Fruit fly (Drosophila melanogaster) whole organism, wandering third instar larva: ENCODE measurements around the gene sNPF.
A peak's percentile ranks its signal among the peaks of the same experiment; 100 is the strongest.

Source experiments
- Abd-B ChIP-seq: fragments of >200 bp; optimal IDR thresholded peaks from 2 replicates; lab custom pipeline; 2017; ENCODE audit warnings: missing biosample characterization, missing genetic modification characterization
- CG32264 ChIP-seq: fragments of 200-800 bp; sonication (Bioruptor generic); optimal IDR thresholded peaks from 2 replicates; lab custom pipeline; 2016; ENCODE audit warnings: missing biosample characterization, missing genetic modification characterization
- CG9705 ChIP-seq: fragments of 200-800 bp; sonication (Bioruptor generic); optimal IDR thresholded peaks from 2 replicates; lab custom pipeline; 2018; ENCODE audit warnings: missing biosample characterization, mild to moderate bottlenecking, missing genetic modification characterization
- CrebA ChIP-seq: fragments of 200-800 bp; sonication (Bioruptor generic); optimal IDR thresholded peaks from 2 replicates; lab custom pipeline; 2016; ENCODE audit warnings: missing biosample characterization, mild to moderate bottlenecking, missing genetic modification characterization, borderline replicate concordance
- Dfd ChIP-seq: fragments of >200 bp; optimal IDR thresholded peaks from 2 replicates; lab custom pipeline; 2017; ENCODE audit warnings: missing biosample characterization, missing genetic modification characterization
- Dif ChIP-seq: fragments of 200-275, 200-300 bp; sonication (Bioruptor generic); optimal IDR thresholded peaks from 2 replicates; lab custom pipeline; 2018; ENCODE audit warnings: missing biosample characterization, missing genetic modification characterization; ENCODE audit not compliant: partially characterized antibody
- GATAd ChIP-seq: sonication (Bioruptor generic); optimal IDR thresholded peaks from 2 replicates; lab custom pipeline; 2016; ENCODE audit warnings: missing biosample characterization, missing genetic modification characterization
- HLH106 ChIP-seq: fragments of 200-800 bp; optimal IDR thresholded peaks from 3 replicates; lab custom pipeline; 2019; ENCODE audit warnings: missing biosample characterization, mild to moderate bottlenecking, missing genetic modification characterization, moderate library complexity
- Hnf4 ChIP-seq: fragments of 200-800 bp; sonication (Bioruptor generic); optimal IDR thresholded peaks from 2 replicates; lab custom pipeline; 2016; ENCODE audit warnings: missing biosample characterization, mild to moderate bottlenecking, missing genetic modification characterization
- Hr78 ChIP-seq: fragments of >200 bp; optimal IDR thresholded peaks from 2 replicates; lab custom pipeline; 2017; ENCODE audit warnings: missing biosample characterization, missing genetic modification characterization
- Hr83 ChIP-seq: fragments of 200-300 bp; sonication (Bioruptor generic); optimal IDR thresholded peaks from 2 replicates; lab custom pipeline; 2016; ENCODE audit warnings: missing biosample characterization, mild to moderate bottlenecking, missing genetic modification characterization, moderate library complexity; ENCODE audit not compliant: poor library complexity, severe bottlenecking
- Jra ChIP-seq: sonication (Bioruptor generic); optimal IDR thresholded peaks from 2 replicates; lab custom pipeline; 2016; ENCODE audit warnings: missing biosample characterization, missing genetic modification characterization
- Mio ChIP-seq: sonication (Bioruptor generic); optimal IDR thresholded peaks from 2 replicates; lab custom pipeline; 2016; ENCODE audit warnings: missing biosample characterization, missing genetic modification characterization
- Myc ChIP-seq: fragments of >200 bp; optimal IDR thresholded peaks from 2 replicates; lab custom pipeline; 2017
- N ChIP-seq: fragments of >200 bp; optimal IDR thresholded peaks from 2 replicates; lab custom pipeline; 2018; ENCODE audit warnings: missing biosample characterization, missing external identifiers, missing genetic modification characterization
- OdsH ChIP-seq: fragments of 200-800 bp; sonication (Bioruptor generic); optimal IDR thresholded peaks from 2 replicates; lab custom pipeline; 2016; ENCODE audit warnings: missing biosample characterization, mild to moderate bottlenecking, missing genetic modification characterization
- Rel ChIP-seq, 2 experiments: fragments of 200-800 bp; sonication (Bioruptor generic) in 1 of 2; optimal IDR thresholded peaks; 2 replicates in 1 of 2; 3 replicates in 1 of 2; lab custom pipeline; 2016 to 2019; ENCODE audit warnings: mild to moderate bottlenecking in 2 of 2, missing biosample characterization in 2 of 2, missing genetic modification characterization in 2 of 2, moderate library complexity in 1 of 2
- Sp1 ChIP-seq: fragments of 200-800 bp; sonication (Bioruptor generic); optimal IDR thresholded peaks from 3 replicates; lab custom pipeline; 2019; ENCODE audit warnings: missing biosample characterization, mild to moderate bottlenecking, missing genetic modification characterization, moderate library complexity
- br ChIP-seq: fragments of 200-800 bp; sonication (Bioruptor generic); optimal IDR thresholded peaks from 2 replicates; lab custom pipeline; 2016; ENCODE audit warnings: missing biosample characterization, missing genetic modification characterization
- dl ChIP-seq, 2 experiments: fragments of 175-275, 200-275 bp in 1 of 2; fragments of 200-275 bp in 1 of 2; sonication (Bioruptor generic); optimal IDR thresholded peaks; lab custom pipeline; 2018; ENCODE audit warnings: mild to moderate bottlenecking in 2 of 2, missing biosample characterization in 2 of 2, missing genetic modification characterization in 2 of 2, moderate library complexity in 2 of 2; ENCODE audit not compliant: partially characterized antibody in 2 of 2, insufficient read depth in 1 of 2
- dmrt93B ChIP-seq: fragments of 200-800 bp; sonication (Bioruptor generic); optimal IDR thresholded peaks from 2 replicates; lab custom pipeline; 2018; ENCODE audit warnings: missing biosample characterization, mild to moderate bottlenecking, missing genetic modification characterization
- dsf ChIP-seq: sonication (Bioruptor generic); optimal IDR thresholded peaks from 2 replicates; lab custom pipeline; 2016; ENCODE audit warnings: missing biosample characterization, missing genetic modification characterization, borderline replicate concordance
- foxo ChIP-seq, 2 experiments: fragments of 200-800 bp; sonication (Bioruptor generic); optimal IDR thresholded peaks; 2 replicates in 1 of 2; 3 replicates in 1 of 2; lab custom pipeline; 2016 to 2017; ENCODE audit warnings: missing biosample characterization in 2 of 2, missing genetic modification characterization in 2 of 2
- fru ChIP-seq: fragments of 200-800 bp; sonication (Bioruptor generic); optimal IDR thresholded peaks from 3 replicates; lab custom pipeline; 2016; ENCODE audit warnings: missing biosample characterization, mild to moderate bottlenecking, missing genetic modification characterization
- h ChIP-seq: fragments of 200-800 bp; sonication (Bioruptor generic); optimal IDR thresholded peaks from 3 replicates; lab custom pipeline; 2016; ENCODE audit warnings: missing biosample characterization, mild to moderate bottlenecking, missing genetic modification characterization
- jim ChIP-seq: fragments of 175-275, 200-325 bp; sonication (Bioruptor generic); optimal IDR thresholded peaks from 2 replicates; lab custom pipeline; 2016; ENCODE audit warnings: missing biosample characterization, mild to moderate bottlenecking, missing genetic modification characterization
- lola ChIP-seq: fragments of >200 bp; optimal IDR thresholded peaks from 2 replicates; lab custom pipeline; 2017; ENCODE audit warnings: missing biosample characterization, missing genetic modification characterization
- pan ChIP-seq: fragments of >200 bp; optimal IDR thresholded peaks from 2 replicates; lab custom pipeline; 2017
- rgr ChIP-seq: fragments of 200-800 bp; sonication (Bioruptor generic); optimal IDR thresholded peaks from 3 replicates; lab custom pipeline; 2016; ENCODE audit warnings: missing biosample characterization, mild to moderate bottlenecking, missing genetic modification characterization
- sage ChIP-seq: fragments of 200-800 bp; sonication (Bioruptor generic); optimal IDR thresholded peaks from 2 replicates; lab custom pipeline; 2016; ENCODE audit warnings: missing biosample characterization, mild to moderate bottlenecking, missing genetic modification characterization
- sv ChIP-seq: fragments of 200-800 bp; sonication (Bioruptor generic); optimal IDR thresholded peaks from 3 replicates; lab custom pipeline; 2016; ENCODE audit warnings: missing biosample characterization, missing genetic modification characterization
- tai ChIP-seq: sonication (Bioruptor generic); optimal IDR thresholded peaks from 2 replicates; lab custom pipeline; 2016; ENCODE audit warnings: missing biosample characterization, missing genetic modification characterization

sNPF gene

DNA sequence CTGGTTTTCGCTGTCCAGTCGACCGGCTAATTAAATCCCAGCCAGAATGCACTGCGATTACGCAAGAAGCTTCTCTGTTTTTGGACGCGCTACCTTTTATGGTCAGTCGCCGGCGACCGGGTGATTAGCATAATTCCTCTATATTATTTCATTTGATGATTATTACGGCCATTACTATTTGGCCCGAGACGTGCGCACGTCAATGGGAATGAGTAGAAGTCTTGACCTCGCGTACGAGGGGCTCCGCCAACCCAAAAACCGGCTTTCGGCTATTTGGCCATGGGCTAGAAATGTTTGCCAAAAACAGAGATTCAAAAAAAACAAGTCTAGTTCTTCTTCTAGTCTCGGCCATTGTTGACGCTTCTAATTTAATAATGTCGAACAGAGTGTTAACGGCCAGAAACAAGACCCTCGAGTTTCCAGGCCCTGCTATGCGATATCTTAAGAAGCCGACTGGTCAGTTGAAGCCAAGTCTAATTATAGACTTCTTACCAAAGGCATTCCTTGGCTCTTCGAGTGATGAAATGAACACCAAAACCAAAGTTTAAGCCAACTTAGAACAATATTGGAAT, 35.2 kb upstream of the sNPF start:
- TF ChIP-seq OdsH (GFP tag; lab: Kevin White, UChicago) (no peak), Sp1 (GFP tag; lab: Kevin White, UChicago) (no peak), GATAd (GFP tag; lab: Kevin White, UChicago) (no peak), Dif (GFP tag; lab: Kevin White, UChicago) (no peak), sv (no peak), dmrt93B (GFP tag; lab: Kevin White, UChicago) (no peak), N (no peak), rgr (no peak), Myc (no peak), h (GFP tag; lab: Kevin White, UChicago) (no peak), pan (lab: Kevin White, UChicago) (no peak), dl (GFP tag; optimal IDR thresholded peaks at IDR 0.05; lab: Kevin White, UChicago; ENCODE audit: insufficient read depth in 1 of 2, partially characterized antibody in 2 of 2) (no peak), CrebA (GFP tag; lab: Kevin White, UChicago) (no peak), Rel (GFP tag; optimal IDR thresholded peaks at IDR 0.05; lab: Kevin White, UChicago) (no peak), Rel (tag; optimal IDR thresholded peaks at IDR 0.05; lab: Kevin White, UChicago) (no peak), fru (GFP tag; lab: Kevin White, UChicago) (no peak), br (GFP tag; lab: Kevin White, UChicago) (no peak), Hr83 (GFP tag; lab: Kevin White, UChicago) (no peak), Dfd (GFP tag; lab: Kevin White, UChicago) (no peak), lola (GFP tag; lab: Kevin White, UChicago) (no peak)
- TF ChIP-seq, all 38 proteins: peak for 0

- TF ChIP-seq Dif (GFP tag; lab: Kevin White, UChicago) (no peak), Mio (GFP tag; lab: Kevin White, UChicago) (no peak), Abd-B (no peak), fru (GFP tag; lab: Kevin White, UChicago) (no peak), sage (GFP tag; lab: Kevin White, UChicago) (no peak), CG32264 (GFP tag; lab: Kevin White, UChicago) (no peak), pan (lab: Kevin White, UChicago) (no peak), CG9705 (no peak), Jra (GFP tag; lab: Kevin White, UChicago) (no peak), tai (GFP tag; lab: Kevin White, UChicago) (no peak), dsf (GFP tag; lab: Kevin White, UChicago) (no peak), Sp1 (GFP tag; lab: Kevin White, UChicago) (no peak)
Observed at dm6 chr2L:19998139-19998538, 29.6 kb upstream of the sNPF start.

DNA sequence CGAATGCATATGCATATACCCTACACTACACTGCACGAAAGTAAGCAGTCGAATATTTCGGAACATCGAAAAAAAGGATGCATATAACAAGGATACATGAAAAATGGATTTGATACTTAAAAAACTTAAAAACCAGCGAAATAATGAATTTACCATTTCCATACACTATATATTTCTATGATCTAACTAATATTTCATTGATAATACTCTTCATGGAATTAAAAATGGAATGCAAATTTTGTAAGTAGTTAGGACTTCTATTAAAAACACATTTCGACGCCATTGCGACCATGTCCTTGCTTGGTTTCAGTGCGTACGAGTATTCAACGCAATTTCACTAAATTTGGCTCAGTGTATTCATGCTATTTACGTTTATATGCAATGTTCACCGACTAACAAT, 25.6 kb upstream of the sNPF start:
- peak; percentile 21 for TF ChIP-seq HLH106
- TF ChIP-seq h (GFP tag; lab: Kevin White, UChicago), result peak; percentile 19
- peak; percentile 11 for TF ChIP-seq rgr
- no peak for TF ChIP-seq Hnf4 (GFP tag; lab: Kevin White, UChicago)
- peak in 1 of 2 experiments; percentile 32 for TF ChIP-seq foxo (GFP tag; optimal IDR thresholded peaks at IDR 0.05; lab: Kevin White, UChicago)
- TF ChIP-seq fru (GFP tag; lab: Kevin White, UChicago), result peak; percentile 15
- TF ChIP-seq, all 38 proteins: peak for 5

DNA sequence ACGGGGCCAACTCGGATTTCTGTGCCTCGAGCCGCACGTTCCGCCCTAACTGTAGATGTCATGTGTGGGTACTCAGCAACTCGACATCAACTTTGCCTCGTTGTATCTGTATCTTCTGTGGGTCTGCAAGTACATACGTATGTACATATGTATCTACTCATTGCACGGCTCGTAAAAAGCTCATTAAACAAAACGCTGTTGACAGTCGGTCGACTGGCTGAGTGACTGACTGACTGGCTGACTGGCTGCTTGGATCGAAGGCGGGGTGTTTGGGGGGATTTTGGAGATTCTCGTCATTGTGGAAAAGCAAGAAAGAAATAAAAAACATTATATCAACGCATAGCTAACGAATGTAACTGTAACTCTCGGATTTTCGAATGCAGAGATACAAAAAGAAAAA, 23.4 kb upstream of the sNPF start:
- no peak for TF ChIP-seq Hnf4 (GFP tag; lab: Kevin White, UChicago)
- no peak for TF ChIP-seq Sp1 (GFP tag; lab: Kevin White, UChicago)
- no peak for TF ChIP-seq Myc
- TF ChIP-seq rgr, result no peak
- TF ChIP-seq HLH106, result no peak
- TF ChIP-seq CG9705, result no peak
- no peak for TF ChIP-seq sage (GFP tag; lab: Kevin White, UChicago)
- TF ChIP-seq pan (lab: Kevin White, UChicago), result no peak
- no peak for TF ChIP-seq CG32264 (GFP tag; lab: Kevin White, UChicago)
- no peak for TF ChIP-seq Hr78 (GFP tag; lab: Kevin White, UChicago)
- TF ChIP-seq jim, result no peak
- no peak for TF ChIP-seq sv
